Fruit fly (Drosophila melanogaster) whole organism, prepupa: ENCODE data around the gene CG8141.

Experiments
- CG10669 ChIP-seq: fragments of 200-800 bp; sonication (Bioruptor generic); optimal IDR thresholded peaks from 3 replicates; lab custom pipeline; 2018; ENCODE audit warnings: missing biosample characterization, mild to moderate bottlenecking, missing genetic modification characterization, moderate library complexity
- CG11762 ChIP-seq: fragments of 200-800 bp; sonication (Bioruptor generic); optimal IDR thresholded peaks from 3 replicates; lab custom pipeline; 2016; ENCODE audit warnings: missing biosample characterization, missing genetic modification characterization; ENCODE audit not compliant: insufficient read depth
- CG15336 ChIP-seq: fragments of 200-800 bp; sonication (Bioruptor generic); IDR thresholded peaks from 2 replicates; pipeline ENCODE4 v1.3.6; 2022; ENCODE audit warnings: missing biosample characterization, missing genetic modification characterization
- CG1621 ChIP-seq: fragments of 200-800 bp; sonication (Bioruptor generic); optimal IDR thresholded peaks from 3 replicates; lab custom pipeline; 2018; ENCODE audit warnings: missing biosample characterization, mild to moderate bottlenecking, missing genetic modification characterization
- CG3919 ChIP-seq: fragments of 200-800 bp; sonication (Bioruptor generic); optimal IDR thresholded peaks from 3 replicates; lab custom pipeline; 2016; ENCODE audit warnings: missing biosample characterization, missing genetic modification characterization
- CG4318 ChIP-seq: fragments of 200-800 bp; sonication (Bioruptor generic); optimal IDR thresholded peaks from 3 replicates; lab custom pipeline; 2017; ENCODE audit warnings: missing biosample characterization, mild to moderate bottlenecking, missing genetic modification characterization
- CG6163 ChIP-seq: fragments of 200-800 bp; sonication (Bioruptor generic); IDR thresholded peaks from 3 replicates; pipeline ENCODE4 v1.3.6; 2022; ENCODE audit warnings: missing biosample characterization, missing genetic modification characterization
- CG6276 ChIP-seq: fragments of 200-800 bp; sonication (Bioruptor generic); optimal IDR thresholded peaks from 2 replicates; lab custom pipeline; 2017; ENCODE audit warnings: missing biosample characterization, mild to moderate bottlenecking, missing genetic modification characterization
- CG6792 ChIP-seq: fragments of 200-800 bp; sonication (Bioruptor generic); optimal IDR thresholded peaks from 3 replicates; lab custom pipeline; 2016; ENCODE audit warnings: missing biosample characterization, missing genetic modification characterization
- CG6854 ChIP-seq: fragments of 200-800 bp; sonication (Bioruptor generic); optimal IDR thresholded peaks from 2 replicates; lab custom pipeline; 2017; ENCODE audit warnings: missing biosample characterization, mild to moderate bottlenecking, missing genetic modification characterization
- CG8119 ChIP-seq: fragments of 200-800 bp; sonication (Bioruptor generic); IDR thresholded peaks from 3 replicates; pipeline ENCODE4 v1.3.6; 2022; ENCODE audit warnings: missing biosample characterization, missing genetic modification characterization
- CG8319 ChIP-seq: fragments of 200-800 bp; sonication (Bioruptor generic); optimal IDR thresholded peaks from 3 replicates; lab custom pipeline; 2016; ENCODE audit warnings: missing biosample characterization, missing genetic modification characterization
- CG9139 ChIP-seq: fragments of 200-800 bp; sonication (Bioruptor generic); optimal IDR thresholded peaks from 3 replicates; lab custom pipeline; 2017; ENCODE audit warnings: missing biosample characterization, mild to moderate bottlenecking, missing genetic modification characterization
- Eip75B ChIP-seq: fragments of 200-800 bp; sonication (Bioruptor generic); optimal IDR thresholded peaks from 3 replicates; lab custom pipeline; 2016; ENCODE audit warnings: missing biosample characterization, missing genetic modification characterization
- Eip78C ChIP-seq: fragments of 200-800 bp; sonication (Bioruptor generic); peaks from one replicate; lab custom pipeline; 2016; ENCODE audit warnings: missing biosample characterization, missing genetic modification characterization
- Ets21C ChIP-seq: fragments of 200-800 bp; sonication (Bioruptor generic); optimal IDR thresholded peaks from 3 replicates; lab custom pipeline; 2016; ENCODE audit warnings: missing biosample characterization, missing genetic modification characterization
- Gug ChIP-seq: fragments of 200-800 bp; sonication (Bioruptor generic); IDR thresholded peaks from 2 replicates; pipeline ENCODE4 v1.3.6; 2022; ENCODE audit warnings: missing biosample characterization, missing genetic modification characterization
- Hr38 ChIP-seq: sonication (Bioruptor generic); optimal IDR thresholded peaks from 2 replicates; lab custom pipeline; 2016; ENCODE audit warnings: missing biosample characterization, missing genetic modification characterization
- Hr39 ChIP-seq: fragments of 200-800 bp; sonication (Bioruptor generic); optimal IDR thresholded peaks from 2 replicates; lab custom pipeline; 2016; ENCODE audit warnings: missing biosample characterization, missing genetic modification characterization
- Met ChIP-seq: fragments of 200-800 bp; sonication (Bioruptor generic); optimal IDR thresholded peaks from 3 replicates; lab custom pipeline; 2016; ENCODE audit warnings: missing biosample characterization, missing genetic modification characterization
- OdsH ChIP-seq: fragments of 200-800 bp; sonication (Bioruptor generic); optimal IDR thresholded peaks from 3 replicates; lab custom pipeline; 2016; ENCODE audit warnings: missing biosample characterization, missing genetic modification characterization
- Sox14 ChIP-seq: fragments of 200-800 bp; sonication (Bioruptor generic); optimal IDR thresholded peaks from 3 replicates; lab custom pipeline; 2016; ENCODE audit warnings: missing biosample characterization, missing genetic modification characterization
- Sox15 ChIP-seq: fragments of 200-800 bp; sonication (Bioruptor generic); optimal IDR thresholded peaks from 3 replicates; lab custom pipeline; 2016; ENCODE audit warnings: missing biosample characterization, missing genetic modification characterization
- achi ChIP-seq: fragments of 200-800 bp; sonication (Bioruptor generic); optimal IDR thresholded peaks from 3 replicates; lab custom pipeline; 2016; ENCODE audit warnings: missing biosample characterization, missing genetic modification characterization
- acj6 ChIP-seq: fragments of 200-800 bp; sonication (Bioruptor generic); optimal IDR thresholded peaks from 3 replicates; lab custom pipeline; 2016; ENCODE audit warnings: missing biosample characterization, missing genetic modification characterization
- dac ChIP-seq: fragments of 200-800 bp; sonication (Bioruptor generic); optimal IDR thresholded peaks from 2 replicates; lab custom pipeline; 2017; ENCODE audit warnings: missing biosample characterization, mild to moderate bottlenecking, missing genetic modification characterization
- dsx ChIP-seq: fragments of 200-800 bp; optimal IDR thresholded peaks from 3 replicates; lab custom pipeline; 2019; ENCODE audit warnings: missing biosample characterization, mild to moderate bottlenecking, missing genetic modification characterization, moderate library complexity; ENCODE audit not compliant: poor library complexity, severe bottlenecking
- esn ChIP-seq: fragments of 200-800 bp; sonication (Bioruptor generic); optimal IDR thresholded peaks from 2 replicates; lab custom pipeline; 2016; ENCODE audit warnings: missing biosample characterization, mild to moderate bottlenecking, missing genetic modification characterization, moderate library complexity
- fd59A ChIP-seq: fragments of 200-800 bp; sonication (Bioruptor generic); optimal IDR thresholded peaks from 2 replicates; lab custom pipeline; 2017; ENCODE audit warnings: missing biosample characterization, mild to moderate bottlenecking, missing genetic modification characterization, missing genetic modification reagents
- fkh ChIP-seq: fragments of 200-800 bp; sonication (Bioruptor generic); optimal IDR thresholded peaks from 3 replicates; lab custom pipeline; 2017; ENCODE audit warnings: missing biosample characterization, mild to moderate bottlenecking, missing genetic modification characterization, moderate library complexity
- lz ChIP-seq: fragments of 200-800 bp; sonication (Bioruptor generic); optimal IDR thresholded peaks from 3 replicates; lab custom pipeline; 2016; ENCODE audit warnings: missing biosample characterization, missing genetic modification characterization
- net ChIP-seq: fragments of 200-800 bp; sonication (Bioruptor generic); optimal IDR thresholded peaks from 3 replicates; lab custom pipeline; 2016; ENCODE audit warnings: missing biosample characterization, missing genetic modification characterization
- pdm3 ChIP-seq: fragments of 200-800 bp; sonication (Bioruptor generic); optimal IDR thresholded peaks from 3 replicates; lab custom pipeline; 2016; ENCODE audit warnings: missing biosample characterization, missing genetic modification characterization
- salr ChIP-seq, 2 experiments: fragments of 200-800 bp; sonication (Bioruptor generic); optimal IDR thresholded peaks; 3 replicates each; lab custom pipeline; 2016 to 2018; ENCODE audit warnings: missing biosample characterization in 2 of 2, missing genetic modification characterization in 2 of 2, mild to moderate bottlenecking in 1 of 2
- vri ChIP-seq: fragments of 200-800 bp; sonication (Bioruptor generic); optimal IDR thresholded peaks from 3 replicates; lab custom pipeline; 2016; ENCODE audit warnings: missing biosample characterization, mild to moderate bottlenecking, missing genetic modification characterization

The CG8141 gene

DNA sequence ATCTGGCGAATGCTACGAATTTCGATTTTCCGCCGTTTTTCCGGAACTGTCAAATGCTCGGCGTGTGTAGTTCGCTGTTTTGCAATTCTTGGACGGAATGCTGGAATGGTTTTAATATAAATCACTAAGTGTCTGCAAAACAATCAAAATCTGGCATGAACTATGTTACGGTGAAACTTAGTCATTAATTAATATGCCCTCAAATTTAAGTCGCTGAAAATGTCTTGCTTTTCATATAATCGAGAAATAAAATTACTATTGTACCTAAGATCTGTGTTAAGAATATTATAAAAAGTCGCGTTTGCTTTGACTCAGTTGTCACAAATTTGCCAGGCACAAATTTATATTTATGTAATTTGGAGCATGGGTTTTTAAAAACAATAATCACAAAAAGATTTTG lies at the start of gene CG8141:
Gene CG8141, plus strand, starts transcription at position 301 of the 400 bp plus-strand sequence.
- TF ChIP-seq OdsH (GFP tag; lab: Kevin White, UChicago) (no peak), net (no peak), CG11762 (no peak), CG6163 (no peak), lz (GFP tag; lab: Kevin White, UChicago) (no peak), dsx (GFP tag; lab: Kevin White, UChicago) (no peak), CG6276 (no peak), pdm3 (no peak), Eip78C (GFP tag; lab: Kevin White, UChicago) (no peak), esn (GFP tag; lab: Kevin White, UChicago) (no peak), CG8119 (GFP tag; lab: Robert Waterston, UW) (no peak), CG15336 (GFP tag; lab: Robert Waterston, UW) (no peak), achi (GFP tag; lab: Kevin White, UChicago) (no peak), Hr38 (GFP tag; lab: Kevin White, UChicago) (no peak), CG6792 (GFP tag; lab: Kevin White, UChicago) (no peak), CG4318 (GFP tag; lab: Kevin White, UChicago) (no peak)
- TF ChIP-seq, all 60 proteins: peak for 0

- TF ChIP-seq esn (GFP tag; lab: Kevin White, UChicago): no peak
- no peak for TF ChIP-seq CG8319 (GFP tag; lab: Kevin White, UChicago)
- TF ChIP-seq Hr39: no peak
- no peak for TF ChIP-seq CG8119 (GFP tag; lab: Robert Waterston, UW)
Observed at dm6 chr3R:13155587-13155986, 35.8 kb upstream of the CG8141 start, which contains the start of gene 2mit. Gene 2mit, minus strand, starts transcription at chr3R:13155687.

DNA sequence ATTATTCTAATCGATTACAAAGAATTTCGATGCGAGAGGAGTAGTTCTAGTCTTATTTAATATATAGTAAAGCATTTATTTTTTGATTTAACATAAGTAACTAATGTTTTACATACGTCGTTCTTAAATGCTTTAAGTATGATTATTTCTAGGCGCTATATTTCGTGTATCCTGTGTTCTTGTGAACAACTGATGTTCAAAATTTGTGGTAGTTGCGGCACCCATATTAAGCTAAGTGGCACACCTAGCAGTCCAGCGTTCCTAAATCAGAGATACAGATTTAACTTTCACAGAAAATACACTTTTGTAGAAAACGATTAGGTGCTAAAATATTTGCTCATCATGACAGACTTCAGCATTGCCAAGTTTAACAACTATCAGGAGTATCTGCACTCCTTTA lies 10.4 kb upstream of the CG8141 start, which contains the start of gene CG8138:
Gene CG8138, plus strand, starts transcription at position 301 of the 400 bp plus-strand sequence.
- no peak for TF ChIP-seq CG10669 (GFP tag; lab: Kevin White, UChicago)
- no peak for TF ChIP-seq achi (GFP tag; lab: Kevin White, UChicago)
- no peak for TF ChIP-seq salr (GFP tag; optimal IDR thresholded peaks at IDR 0.05; lab: Kevin White, UChicago)
- no peak for TF ChIP-seq CG3919 (GFP tag; lab: Kevin White, UChicago)
- TF ChIP-seq lz (GFP tag; lab: Kevin White, UChicago): no peak
- TF ChIP-seq fkh: no peak
- no peak for TF ChIP-seq CG6276
- TF ChIP-seq CG1621: no peak
- no peak for TF ChIP-seq CG15336 (GFP tag; lab: Robert Waterston, UW)
- no peak for TF ChIP-seq Sox14 (GFP tag; lab: Kevin White, UChicago)
- TF ChIP-seq vri: no peak
- TF ChIP-seq fd59A (GFP tag; lab: Kevin White, UChicago): no peak

dm6 chr3R:13186396-13186795 lies 5.0 kb upstream of the CG8141 start, which contains the start of gene CG8508:
Gene CG8508, minus strand, starts transcription at chr3R:13186496.
- no peak for TF ChIP-seq Gug (GFP tag; lab: Robert Waterston, UW)
- TF ChIP-seq Met (GFP tag; lab: Kevin White, UChicago): no peak
- no peak for TF ChIP-seq Ets21C (GFP tag; lab: Kevin White, UChicago)
- TF ChIP-seq achi (GFP tag; lab: Kevin White, UChicago): no peak
- TF ChIP-seq Sox15 (GFP tag; lab: Kevin White, UChicago): no peak
- no peak for TF ChIP-seq vri
- TF ChIP-seq CG6854 (GFP tag; lab: Kevin White, UChicago): no peak
- TF ChIP-seq Eip75B: no peak
- no peak for TF ChIP-seq Hr38 (GFP tag; lab: Kevin White, UChicago)
- no peak for TF ChIP-seq fd59A (GFP tag; lab: Kevin White, UChicago)
- no peak for TF ChIP-seq acj6 (GFP tag; lab: Kevin White, UChicago)
- TF ChIP-seq CG3919 (GFP tag; lab: Kevin White, UChicago): no peak
- TF ChIP-seq salr (GFP tag; optimal IDR thresholded peaks at IDR 0.05; lab: Kevin White, UChicago): no peak
- TF ChIP-seq CG8319 (GFP tag; lab: Kevin White, UChicago): no peak

dm6 chr3R:13188219-13188618 lies 3.2 kb upstream of the CG8141 start, which contains the start of gene CG14380:
Gene CG14380, plus strand, starts transcription at chr3R:13188519.
- TF ChIP-seq dac (GFP tag; lab: Kevin White, UChicago) (no peak), CG9139 (no peak)
